Worm (Caenorhabditis elegans) whole organism, young adult: ENCODE measurements around the gene srw-115.

Source experiments
- F57A8.1 ChIP-seq: fragments of 200-800 bp; sonication (Bioruptor generic); optimal IDR thresholded peaks from 2 replicates; lab custom pipeline; 2018; ENCODE audit warnings: mild to moderate bottlenecking, missing genetic modification characterization, moderate library complexity, missing compliant biosample characterization
- ama-1 ChIP-seq, 3 experiments: fragments of 150-350 bp in 1 of 3; sonication (generic microtip) in 2 of 3; optimal IDR thresholded peaks; 2 replicates each; lab custom pipeline; 2014 to 2018; ENCODE audit warnings: missing biosample characterization in 2 of 3, missing genetic modification characterization in 2 of 3, missing genetic modification reagents in 2 of 3
- gei-17 ChIP-seq: fragments of 200-800 bp; sonication (Bioruptor generic); optimal IDR thresholded peaks from 2 replicates; lab custom pipeline; 2018; ENCODE audit warnings: mild to moderate bottlenecking, missing genetic modification characterization, missing compliant biosample characterization
- madf-8 ChIP-seq: fragments of 200-800 bp; sonication (Bioruptor generic); conservative IDR thresholded peaks from 2 replicates; pipeline ENCODE4 v1.3.6; 2022; ENCODE audit warnings: missing genetic modification reagents, missing genetic modification characterization, missing compliant biosample characterization
- mcd-1 ChIP-seq: fragments of 200-800 bp; sonication (Bioruptor generic); IDR thresholded peaks from 2 replicates; pipeline ENCODE4 v1.3.6; 2022; ENCODE audit warnings: missing genetic modification reagents, missing genetic modification characterization, missing compliant biosample characterization
- mes-4 ChIP-seq: sonication (generic microtip); optimal IDR thresholded peaks from 2 replicates; lab custom pipeline; 2016; ENCODE audit warnings: missing genotype, missing genetic modification characterization, missing compliant biosample characterization
- nfyb-1 ChIP-seq: fragments of 200-800 bp; sonication (Bioruptor generic); IDR thresholded peaks from 2 replicates; pipeline ENCODE4 v1.3.6; 2022; ENCODE audit warnings: missing genetic modification reagents, missing genetic modification characterization, missing compliant biosample characterization
- pha-4 ChIP-seq: fragments of 150-350 bp; sonication (generic microtip); optimal IDR thresholded peaks from 2 replicates; lab custom pipeline; 2014; ENCODE audit warnings: missing biosample characterization, missing genetic modification reagents, missing genetic modification characterization
- sdz-38 ChIP-seq: sonication (generic microtip); optimal IDR thresholded peaks from 2 replicates; lab custom pipeline; 2016; ENCODE audit warnings: missing genotype, missing genetic modification characterization, missing compliant biosample characterization
- snpc-4 ChIP-seq, 5 experiments: fragments of 150-350 bp in 1 of 5; sonication (generic microtip) in 4 of 5; optimal IDR thresholded peaks; 2 replicates each; lab custom pipeline; 2014 to 2018; ENCODE audit warnings: missing genetic modification characterization in 5 of 5, missing biosample characterization in 3 of 5, antibody characterized with exemption in 2 of 5, mild to moderate bottlenecking in 2 of 5, missing compliant biosample characterization in 2 of 5, missing genotype in 2 of 5, moderate library complexity in 2 of 5, missing genetic modification reagents in 1 of 5
- ztf-25 ChIP-seq: fragments of 200-800 bp; sonication (Bioruptor generic); IDR thresholded peaks from 2 replicates; pipeline ENCODE4 v1.3.6; 2022; ENCODE audit warnings: missing genetic modification reagents, missing genetic modification characterization, missing compliant biosample characterization

ce11 chrV:2976287-2976686 lies 17.4 kb downstream of the srw-115 start, which contains the start of gene srw-124:
- TF ChIP-seq ama-1 (optimal IDR thresholded peaks at IDR 0.05; lab: Kevin White, UChicago) (no peak), ama-1 (GFP tag; optimal IDR thresholded peaks at IDR 0.05; lab: Kevin White, UChicago) (no peak), mes-4 (tag; lab: Kevin White, UChicago) (no peak), F57A8.1 (GFP tag; lab: Kevin White, UChicago) (no peak), mcd-1 (GFP tag; lab: Robert Waterston, UW) (no peak), snpc-4 (GFP tag; optimal IDR thresholded peaks at IDR 0.05; lab: Kevin White, UChicago) (no peak), snpc-4 (tag; optimal IDR thresholded peaks at IDR 0.05; lab: Kevin White, UChicago) (no peak), pha-4 (tag; lab: Kevin White, UChicago) (no peak), gei-17 (GFP tag; lab: Kevin White, UChicago) (no peak), madf-8 (GFP tag; lab: Robert Waterston, UW) (no peak), ztf-25 (GFP tag; lab: Robert Waterston, UW) (no peak), nfyb-1 (GFP tag; lab: Robert Waterston, UW) (no peak), sdz-38 (tag; lab: Kevin White, UChicago) (no peak)
